Fruit fly (Drosophila melanogaster): ENCODE data around the gene Klp98A.

Klp98A gene

dm6 chr3R:27545752-27546151 lies 13.2 kb downstream of the Klp98A start, which contains the start of gene Gr98d:
Gene Gr98d (plus strand): TSS chr3R:27546052.
- TF ChIP-seq CG33017 (tag; optimal IDR thresholded peaks at IDR 0.05) (no peak), Crg-1 (GFP tag; optimal IDR thresholded peaks at IDR 0.05) (no peak), bab1 (GFP tag; optimal IDR thresholded peaks at IDR 0.05) (no peak), CG14711 (tag; optimal IDR thresholded peaks at IDR 0.05) (no peak), CG5204 (GFP tag; optimal IDR thresholded peaks at IDR 0.05) (no peak), tj (GFP tag; optimal IDR thresholded peaks at IDR 0.05) (no peak), toe (GFP tag; optimal IDR thresholded peaks at IDR 0.05) (no peak), Clk (GFP tag; optimal IDR thresholded peaks at IDR 0.05) (no peak), Hr96 (GFP tag; optimal IDR thresholded peaks at IDR 0.05) (no peak), Mnt (GFP tag; optimal IDR thresholded peaks at IDR 0.05) (no peak), CG1620 (GFP tag; optimal IDR thresholded peaks at IDR 0.05) (no peak), cnc (optimal IDR thresholded peaks at IDR 0.05) (no peak), pad (GFP tag; optimal IDR thresholded peaks at IDR 0.05) (no peak), CG11617 (GFP tag; optimal IDR thresholded peaks at IDR 0.05) (no peak), kay (GFP tag; ENCODE audit: borderline replicate concordance) (no peak), CG12768 (GFP tag; optimal IDR thresholded peaks at IDR 0.05) (no peak), ovo (GFP tag; optimal IDR thresholded peaks at IDR 0.05) (no peak), cic (GFP tag; optimal IDR thresholded peaks at IDR 0.05) (no peak)

dm6 chr3R:27544143-27544542 lies 14.8 kb downstream of the Klp98A start, which contains the start of gene Gr98c:
Gene Gr98c (plus strand): TSS chr3R:27544443.
- TF ChIP-seq CG1620 (GFP tag; optimal IDR thresholded peaks at IDR 0.05) (no peak), bab1 (GFP tag; optimal IDR thresholded peaks at IDR 0.05) (no peak), Crg-1 (GFP tag; optimal IDR thresholded peaks at IDR 0.05) (no peak), Hr96 (GFP tag; optimal IDR thresholded peaks at IDR 0.05) (no peak), CG12768 (GFP tag; optimal IDR thresholded peaks at IDR 0.05) (no peak)

- TF ChIP-seq pad (GFP tag; optimal IDR thresholded peaks at IDR 0.05) (no peak), ovo (GFP tag; optimal IDR thresholded peaks at IDR 0.05) (no peak), CG5204 (GFP tag; optimal IDR thresholded peaks at IDR 0.05) (no peak)
These were observed 16.7 kb downstream of the Klp98A start, which contains the start of gene Gr98b for dm6 chr3R:27542197-27542596. Gene Gr98b (plus strand): TSS chr3R:27542497.

dm6 chr3R:27533225-27533624 lies 25.7 kb downstream of the Klp98A start:
- TF ChIP-seq CG14711 (tag; optimal IDR thresholded peaks at IDR 0.05) (no peak), CG12768 (GFP tag; optimal IDR thresholded peaks at IDR 0.05) (no peak), Hr96 (GFP tag; optimal IDR thresholded peaks at IDR 0.05) (no peak), CG33017 (tag; optimal IDR thresholded peaks at IDR 0.05) (no peak), ovo (GFP tag; optimal IDR thresholded peaks at IDR 0.05) (no peak), CG1620 (GFP tag; optimal IDR thresholded peaks at IDR 0.05) (no peak), bab1 (GFP tag; optimal IDR thresholded peaks at IDR 0.05) (no peak), toe (GFP tag; optimal IDR thresholded peaks at IDR 0.05) (no peak), Crg-1 (GFP tag; optimal IDR thresholded peaks at IDR 0.05) (no peak), CG7101 (tag; optimal IDR thresholded peaks at IDR 0.05) (no peak), CG7045 (GFP tag; optimal IDR thresholded peaks at IDR 0.05) (no peak), cnc (optimal IDR thresholded peaks at IDR 0.05) (no peak)

dm6 chr3R:27520415-27520916 lies 38.5 kb downstream of the Klp98A start, which contains the start of gene CG12885:
Gene CG12885 (plus strand): TSS chr3R:27520866.
- TF ChIP-seq Mnt (GFP tag; optimal IDR thresholded peaks at IDR 0.05) (no peak), toe (GFP tag; optimal IDR thresholded peaks at IDR 0.05) (no peak), Crg-1 (GFP tag; optimal IDR thresholded peaks at IDR 0.05) (no peak), cnc (optimal IDR thresholded peaks at IDR 0.05) (no peak), kay (GFP tag; ENCODE audit: borderline replicate concordance) (no peak), CG14711 (tag; optimal IDR thresholded peaks at IDR 0.05) (no peak), CG5204 (GFP tag; optimal IDR thresholded peaks at IDR 0.05) (no peak), Hr96 (GFP tag; optimal IDR thresholded peaks at IDR 0.05) (no peak), cic (GFP tag; optimal IDR thresholded peaks at IDR 0.05) (no peak), CG12768 (GFP tag; optimal IDR thresholded peaks at IDR 0.05) (no peak), CG33017 (tag; optimal IDR thresholded peaks at IDR 0.05) (no peak), bab1 (GFP tag; optimal IDR thresholded peaks at IDR 0.05) (no peak), CG1620 (GFP tag; optimal IDR thresholded peaks at IDR 0.05) (no peak), CG7101 (tag; optimal IDR thresholded peaks at IDR 0.05) (no peak), Clk (GFP tag; optimal IDR thresholded peaks at IDR 0.05) (no peak), ovo (GFP tag; optimal IDR thresholded peaks at IDR 0.05) (no peak)

dm6 chr3R:27519879-27520278 lies 39.1 kb downstream of the Klp98A start:
- TF ChIP-seq Crg-1 (GFP tag; optimal IDR thresholded peaks at IDR 0.05): no peak

- TF ChIP-seq Hr96 (GFP tag; optimal IDR thresholded peaks at IDR 0.05) (no peak), CG7045 (GFP tag; optimal IDR thresholded peaks at IDR 0.05) (no peak), cnc (optimal IDR thresholded peaks at IDR 0.05) (no peak), CG7101 (tag; optimal IDR thresholded peaks at IDR 0.05) (no peak), CG11617 (GFP tag; optimal IDR thresholded peaks at IDR 0.05) (no peak), bab1 (GFP tag; optimal IDR thresholded peaks at IDR 0.05) (no peak), CG14711 (tag; optimal IDR thresholded peaks at IDR 0.05) (no peak), Mnt (GFP tag; optimal IDR thresholded peaks at IDR 0.05) (no peak)
These were observed 41.8 kb downstream of the Klp98A start, which contains the start of gene CG13972 for dm6 chr3R:27517157-27517556. Gene CG13972 (minus strand): TSS chr3R:27517257.

Data from whole organism, adult.